Fruit fly (Drosophila melanogaster): ENCODE results near the gene Shab.
A peak's percentile ranks its signal among the peaks of the same experiment; 100 is the strongest.

dm6 chr3L:2894750-2895149, at the start of gene Shab:
- TF ChIP-seq usp (GFP tag; optimal IDR thresholded peaks at IDR 0.05) (no peak), CG18476 (GFP tag; optimal IDR thresholded peaks at IDR 0.05) (no peak), Ets65A (GFP tag) (peak; percentile 65), CG10321 (GFP tag; IDR thresholded peaks at IDR 0.05) (no peak), Dll (GFP tag; IDR thresholded peaks at IDR 0.05; ENCODE audit: partially characterized antibody) (no peak), TFAM (GFP tag; optimal IDR thresholded peaks at IDR 0.05) (no peak), CG17359 (tag; optimal IDR thresholded peaks at IDR 0.05) (peak; percentile 19), CG33557 (GFP tag; optimal IDR thresholded peaks at IDR 0.05) (no peak), corto (GFP tag; optimal IDR thresholded peaks at IDR 0.05) (no peak), CG11093 (GFP tag; IDR thresholded peaks at IDR 0.05) (no peak), Dek (tag; optimal IDR thresholded peaks at IDR 0.05) (peak; percentile 30), CG11695 (GFP tag; IDR thresholded peaks at IDR 0.05) (no peak), her (GFP tag; optimal IDR thresholded peaks at IDR 0.05) (peak; percentile 59)

All from whole organism, embryonic.